Worm (Caenorhabditis elegans) whole organism, L2 larva: ENCODE measurements around the gene ctl-3.
A peak's percentile ranks its signal among the peaks of the same experiment; 100 is the strongest.

Experiments used
- C34F6.9 ChIP-seq: fragments of 150-350 bp; optimal IDR thresholded peaks from 2 replicates; lab custom pipeline; 2014; ENCODE audit warnings: missing biosample characterization, missing genetic modification characterization
- F13H6.1 ChIP-seq: sonication (generic microtip); optimal IDR thresholded peaks from 2 replicates; lab custom pipeline; 2016; ENCODE audit warnings: missing genetic modification characterization, missing compliant biosample characterization
- R02D3.7 ChIP-seq: fragments of 150-350 bp; optimal IDR thresholded peaks from 2 replicates; lab custom pipeline; 2014; ENCODE audit warnings: missing biosample characterization, missing genetic modification characterization
- ZK546.5 ChIP-seq: sonication (generic microtip); optimal IDR thresholded peaks from 2 replicates; lab custom pipeline; 2017; ENCODE audit warnings: missing biosample characterization, missing genetic modification characterization
- alr-1 ChIP-seq: fragments of 150-350 bp; optimal IDR thresholded peaks from 2 replicates; lab custom pipeline; 2014; ENCODE audit warnings: missing biosample characterization, missing genetic modification characterization
- aly-2 ChIP-seq: fragments of 150-350 bp; optimal IDR thresholded peaks from 2 replicates; lab custom pipeline; 2014; ENCODE audit warnings: missing biosample characterization, missing genetic modification characterization
- ama-1 ChIP-seq: fragments of 150-350 bp; optimal IDR thresholded peaks from 2 replicates; lab custom pipeline; 2018; ENCODE audit warnings: inconsistent platforms
- blmp-1 ChIP-seq: sonication (generic microtip); optimal IDR thresholded peaks from 2 replicates; lab custom pipeline; 2017; ENCODE audit warnings: missing genetic modification characterization, mild to moderate bottlenecking, missing compliant biosample characterization, antibody characterized with exemption, moderate library complexity; ENCODE audit not compliant: insufficient read depth
- ceh-16 ChIP-seq: fragments of 150-350 bp; optimal IDR thresholded peaks from 2 replicates; lab custom pipeline; 2014; ENCODE audit warnings: missing biosample characterization, missing genetic modification characterization
- ceh-82 ChIP-seq: fragments of 150-350 bp; optimal IDR thresholded peaks from 2 replicates; lab custom pipeline; 2014; ENCODE audit warnings: missing biosample characterization, missing genetic modification characterization
- crh-2 ChIP-seq: sonication (generic microtip); optimal IDR thresholded peaks from 2 replicates; lab custom pipeline; 2017; ENCODE audit warnings: missing biosample characterization, missing genetic modification characterization
- dmd-4 ChIP-seq: sonication (generic microtip); optimal IDR thresholded peaks from 2 replicates; lab custom pipeline; 2017; ENCODE audit warnings: missing biosample characterization, missing genetic modification characterization
- egl-27 ChIP-seq: sonication (generic microtip); optimal IDR thresholded peaks from 3 replicates; lab custom pipeline; 2017; ENCODE audit warnings: missing biosample characterization, missing genetic modification reagents, missing genetic modification characterization
- elt-1 ChIP-seq: fragments of 150-350 bp; optimal IDR thresholded peaks from 2 replicates; lab custom pipeline; 2014; ENCODE audit warnings: missing biosample characterization, missing genetic modification characterization
- elt-3 ChIP-seq: sonication (generic microtip); optimal IDR thresholded peaks from 2 replicates; lab custom pipeline; 2017; ENCODE audit warnings: missing biosample characterization, missing genetic modification characterization
- fos-1 ChIP-seq: fragments of 150-350 bp; optimal IDR thresholded peaks from 2 replicates; lab custom pipeline; 2014; ENCODE audit warnings: missing biosample characterization, missing genetic modification characterization
- gmeb-1 ChIP-seq: fragments of 150-350 bp; optimal IDR thresholded peaks from 2 replicates; lab custom pipeline; 2014; ENCODE audit warnings: missing biosample characterization, missing genetic modification characterization
- lin-11 ChIP-seq: fragments of 150-350 bp; sonication (generic microtip); optimal IDR thresholded peaks from 2 replicates; lab custom pipeline; 2014; ENCODE audit warnings: missing biosample characterization, missing genetic modification characterization, inconsistent platforms, mixed read lengths
- lin-13 ChIP-seq: fragments of 150-350 bp; optimal IDR thresholded peaks from 2 replicates; lab custom pipeline; 2014; ENCODE audit warnings: missing biosample characterization, missing genetic modification reagents, missing genetic modification characterization
- lin-39 ChIP-seq: fragments of 150-350 bp; optimal IDR thresholded peaks from 2 replicates; lab custom pipeline; 2014; ENCODE audit warnings: missing biosample characterization, missing genetic modification reagents, missing genetic modification characterization
- lsy-2 ChIP-seq, 2 experiments: fragments of 150-350 bp in 1 of 2; sonication (generic microtip) in 1 of 2; optimal IDR thresholded peaks; 2 replicates each; lab custom pipeline; 2014 to 2017; ENCODE audit warnings: missing biosample characterization in 2 of 2, missing genetic modification characterization in 2 of 2
- mab-5 ChIP-seq: fragments of 150-350 bp; optimal IDR thresholded peaks from 2 replicates; lab custom pipeline; 2014; ENCODE audit warnings: missing biosample characterization, missing genetic modification characterization
- mbf-1 ChIP-seq: sonication (generic microtip); optimal IDR thresholded peaks from 2 replicates; lab custom pipeline; 2017; ENCODE audit warnings: missing biosample characterization, missing genetic modification characterization
- mdl-1 ChIP-seq, 2 experiments: fragments of 150-350 bp in 1 of 2; sonication (generic microtip) in 1 of 2; optimal IDR thresholded peaks; 2 replicates each; lab custom pipeline; 2017; ENCODE audit warnings: missing biosample characterization in 2 of 2, missing genetic modification characterization in 2 of 2
- nhr-10 ChIP-seq: sonication (generic microtip); optimal IDR thresholded peaks from 2 replicates; lab custom pipeline; 2017; ENCODE audit warnings: missing biosample characterization, missing genetic modification characterization
- nhr-12 ChIP-seq: fragments of 150-350 bp; optimal IDR thresholded peaks from 2 replicates; lab custom pipeline; 2014; ENCODE audit warnings: missing biosample characterization, missing genetic modification characterization
- nhr-129 ChIP-seq: fragments of 150-350 bp; optimal IDR thresholded peaks from 2 replicates; lab custom pipeline; 2014; ENCODE audit warnings: missing biosample characterization, missing genetic modification characterization
- nhr-21 ChIP-seq: fragments of 150-350 bp; optimal IDR thresholded peaks from 2 replicates; lab custom pipeline; 2014; ENCODE audit warnings: missing biosample characterization, missing genetic modification characterization
- nhr-23 ChIP-seq: fragments of 150-350 bp; optimal IDR thresholded peaks from 2 replicates; lab custom pipeline; 2014; ENCODE audit warnings: missing biosample characterization, missing genetic modification reagents, missing genetic modification characterization
- nhr-237 ChIP-seq: fragments of 150-350 bp; optimal IDR thresholded peaks from 2 replicates; lab custom pipeline; 2014; ENCODE audit warnings: missing biosample characterization, missing genetic modification characterization
- nhr-25 ChIP-seq: fragments of 150-350 bp; sonication (generic microtip); optimal IDR thresholded peaks from 3 replicates; lab custom pipeline; 2014; ENCODE audit warnings: missing biosample characterization, missing genetic modification characterization
- nhr-6 ChIP-seq: fragments of 150-350 bp; optimal IDR thresholded peaks from 2 replicates; lab custom pipeline; 2014; ENCODE audit warnings: missing biosample characterization, missing genetic modification characterization
- peb-1 ChIP-seq: fragments of 150-350 bp; optimal IDR thresholded peaks from 2 replicates; lab custom pipeline; 2014; ENCODE audit warnings: missing biosample characterization, missing genetic modification characterization
- sem-4 ChIP-seq: fragments of 150-350 bp; optimal IDR thresholded peaks from 2 replicates; lab custom pipeline; 2014; ENCODE audit warnings: missing biosample characterization, missing genetic modification reagents, missing genetic modification characterization
- skn-1 ChIP-seq: sonication (generic microtip); optimal IDR thresholded peaks from 2 replicates; lab custom pipeline; 2017; ENCODE audit warnings: missing biosample characterization, missing genetic modification characterization
- sma-3 ChIP-seq: sonication (generic microtip); optimal IDR thresholded peaks from 2 replicates; lab custom pipeline; 2016; ENCODE audit warnings: missing genetic modification reagents, missing genetic modification characterization, missing compliant biosample characterization
- sma-9 ChIP-seq, 2 experiments: fragments of 150-350 bp in 1 of 2; sonication (generic microtip) in 1 of 2; optimal IDR thresholded peaks; 2 replicates each; lab custom pipeline; 2014 to 2016; ENCODE audit warnings: missing genetic modification characterization in 2 of 2, mild to moderate bottlenecking in 1 of 2, missing biosample characterization in 1 of 2, missing compliant biosample characterization in 1 of 2, missing genetic modification reagents in 1 of 2, moderate library complexity in 1 of 2
- snpc-4 ChIP-seq: fragments of 150-350 bp; optimal IDR thresholded peaks from 2 replicates; lab custom pipeline; 2014; ENCODE audit warnings: missing biosample characterization, missing genetic modification characterization
- unc-39 ChIP-seq: fragments of 150-350 bp; optimal IDR thresholded peaks from 2 replicates; lab custom pipeline; 2014; ENCODE audit warnings: missing biosample characterization, missing genetic modification characterization
- unc-55 ChIP-seq: fragments of 150-350 bp; sonication (generic microtip); optimal IDR thresholded peaks from 3 replicates; lab custom pipeline; 2014; ENCODE audit warnings: missing biosample characterization, missing genetic modification reagents, missing genetic modification characterization
- unc-62 ChIP-seq: fragments of 150-350 bp; optimal IDR thresholded peaks from 2 replicates; lab custom pipeline; 2014; ENCODE audit warnings: missing biosample characterization, missing genetic modification reagents, missing genetic modification characterization
- zag-1 ChIP-seq: fragments of 150-350 bp; optimal IDR thresholded peaks from 2 replicates; lab custom pipeline; 2014; ENCODE audit warnings: missing biosample characterization, missing genetic modification characterization
- ztf-1 ChIP-seq: fragments of 200-800 bp; sonication (Bioruptor generic); conservative IDR thresholded peaks from 2 replicates; pipeline ENCODE4 v1.3.6; 2022; ENCODE audit warnings: missing genetic modification characterization, missing compliant biosample characterization
- ztf-11 ChIP-seq: sonication (generic microtip); optimal IDR thresholded peaks from 2 replicates; lab custom pipeline; 2017; ENCODE audit warnings: missing biosample characterization, missing genetic modification characterization
- ztf-4 ChIP-seq: fragments of 150-350 bp; optimal IDR thresholded peaks from 2 replicates; lab custom pipeline; 2014; ENCODE audit warnings: missing biosample characterization, missing genetic modification characterization

Gene ctl-3

DNA sequence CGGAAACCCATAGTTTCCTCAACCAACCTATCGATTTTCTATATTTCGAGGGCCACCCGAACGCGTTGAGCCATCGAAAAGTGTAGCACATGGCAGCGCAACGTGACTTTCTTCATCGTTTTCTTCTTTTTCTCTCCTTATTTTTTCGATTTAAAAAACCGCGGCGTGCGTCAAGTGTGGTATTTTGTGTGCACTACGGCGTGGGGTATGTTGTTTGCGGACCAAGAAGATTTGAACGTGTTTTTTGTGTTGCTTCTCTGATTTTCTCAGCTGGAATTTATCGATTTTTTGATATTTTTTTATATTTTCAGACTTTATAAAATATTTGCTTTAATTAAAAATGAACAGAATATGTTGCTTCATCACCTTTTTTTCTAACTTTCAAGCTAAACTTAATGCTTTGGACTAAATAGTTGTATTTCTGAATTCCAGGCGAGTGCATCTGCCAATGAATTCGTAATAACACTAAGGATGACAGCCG lies 47.4 kb upstream of the ctl-3 start, which contains the start of the genes agl-1 and pfs-2 (continued):
- TF ChIP-seq unc-55 (GFP tag; lab: Kevin White, UChicago) = peak; percentile 84
- peak; percentile 51 to 75 for TF ChIP-seq mdl-1 (tag; optimal IDR thresholded peaks at IDR 0.05; lab: Kevin White, UChicago)
- TF ChIP-seq ztf-1 (GFP tag; lab: Robert Waterston, UW) = no peak
- TF ChIP-seq nhr-12 (tag; lab: Kevin White, UChicago) = no peak
- peak; percentile 53 for TF ChIP-seq mab-5 (tag; lab: Kevin White, UChicago)
- TF ChIP-seq lin-13 (GFP tag; lab: Kevin White, UChicago) = peak; percentile 77

DNA sequence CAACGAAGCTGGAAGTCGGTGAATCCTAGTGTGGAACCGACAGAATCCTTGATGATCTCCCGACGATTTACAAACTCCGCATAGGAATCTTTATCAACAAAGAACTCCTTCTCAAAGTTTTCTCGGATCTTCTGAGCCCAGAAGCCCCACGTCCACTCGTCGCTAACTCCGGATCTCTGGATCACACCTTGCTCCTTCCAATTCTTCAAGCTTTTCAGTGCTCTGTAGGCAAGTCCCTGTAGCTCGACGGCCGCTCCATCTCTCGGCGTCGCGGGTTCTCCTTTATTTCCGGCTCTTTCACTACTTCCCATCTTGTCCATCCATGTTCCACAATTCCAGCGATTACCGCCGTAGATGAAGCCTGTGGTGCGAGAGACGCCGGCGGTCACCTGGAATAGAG lies 40.8 kb upstream of the ctl-3 start:
- TF ChIP-seq egl-27 (tag; lab: Kevin White, UChicago) (no peak), ama-1 (no peak), fos-1 (tag; lab: Kevin White, UChicago) (no peak), sma-9 (GFP tag; optimal IDR thresholded peaks at IDR 0.05; lab: Kevin White, UChicago) (no peak), sma-9 (tag; optimal IDR thresholded peaks at IDR 0.05; lab: Kevin White, UChicago) (no peak), ceh-16 (tag; lab: Kevin White, UChicago) (no peak), ztf-11 (tag; lab: Kevin White, UChicago) (no peak), unc-62 (no peak), crh-2 (tag; lab: Kevin White, UChicago) (no peak), peb-1 (tag; lab: Kevin White, UChicago) (no peak)

DNA sequence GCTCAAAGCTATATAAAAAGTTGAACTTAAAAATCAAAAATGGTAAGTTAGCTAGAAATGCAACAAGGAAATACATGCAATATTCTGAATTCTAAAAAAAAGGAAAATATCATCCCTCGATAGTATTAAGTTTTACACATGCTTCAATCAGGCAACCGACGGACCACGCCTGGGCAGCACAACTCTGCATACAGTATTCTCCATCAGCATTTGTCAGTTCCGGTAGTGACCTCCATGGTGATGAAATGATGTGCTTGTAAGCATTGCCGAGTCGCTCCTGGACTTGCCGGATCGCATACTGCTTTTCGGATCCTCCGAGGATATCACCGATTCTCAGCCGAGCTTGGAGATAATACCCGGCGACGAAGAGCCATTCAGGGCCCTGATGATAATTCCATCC lies 40.2 kb upstream of the ctl-3 start:
- TF ChIP-seq lsy-2 (tag; optimal IDR thresholded peaks at IDR 0.05; lab: Kevin White, UChicago) = peak in 1 of 2 experiments; percentile 15
- TF ChIP-seq ceh-16 (tag; lab: Kevin White, UChicago) = no peak

DNA sequence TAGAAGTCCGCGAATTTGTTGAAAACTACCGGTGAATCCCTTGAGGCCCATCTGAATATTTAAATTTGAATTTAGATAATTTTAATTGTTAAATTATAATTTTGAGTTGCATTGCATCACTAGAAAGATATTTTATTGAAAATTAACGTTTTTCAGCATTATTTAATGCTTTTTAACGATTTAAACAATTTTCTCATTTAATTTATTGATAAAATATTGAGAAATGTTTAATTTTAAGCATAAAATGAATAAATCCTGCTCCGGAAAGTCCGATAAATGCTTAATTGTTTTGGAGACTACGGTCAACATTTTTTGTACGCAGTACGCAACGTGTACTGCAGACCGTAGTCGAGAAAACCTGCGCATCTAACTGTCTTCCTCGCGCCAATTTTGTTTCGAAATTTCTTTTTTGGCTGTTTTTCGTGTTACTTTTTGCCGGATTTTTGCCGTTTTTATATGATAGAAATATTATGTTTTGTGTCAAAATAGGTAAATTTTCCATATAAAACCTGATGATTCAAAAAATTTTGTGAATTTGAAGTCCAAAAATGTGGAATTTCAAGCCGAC lies 38.9 kb upstream of the ctl-3 start, which contains the start of the genes Y54G11A.17, lin-7 and elof-1:
Y54G11A.17 (minus strand) TSS at position 51 of the 568 bp plus-strand sequence.
lin-7 (minus strand) TSS at position 51 of the 568 bp plus-strand sequence.
elof-1 (plus strand) TSS at position 383 of the 568 bp plus-strand sequence.
- TF ChIP-seq sma-3 (peak; percentile 83), fos-1 (tag; lab: Kevin White, UChicago) (peak; percentile 76), nhr-25 (tag; lab: Kevin White, UChicago) (peak; percentile 70), lin-13 (GFP tag; lab: Kevin White, UChicago) (peak; percentile 87), snpc-4 (tag; lab: Kevin White, UChicago) (peak; percentile 86), blmp-1 (peak; percentile 14), mdl-1 (tag; optimal IDR thresholded peaks at IDR 0.05; lab: Kevin White, UChicago) (peak in 1 of 2 experiments; percentile 30), lin-11 (peak; percentile 95), R02D3.7 (tag; lab: Kevin White, UChicago) (no peak), ZK546.5 (peak; percentile 94), ztf-1 (GFP tag; lab: Robert Waterston, UW) (no peak), C34F6.9 (tag; lab: Kevin White, UChicago) (peak; percentile 96), ceh-16 (tag; lab: Kevin White, UChicago) (no peak), mbf-1 (tag; lab: Kevin White, UChicago) (no peak), unc-39 (no peak), gmeb-1 (peak; percentile 80), F13H6.1 (tag; lab: Kevin White, UChicago) (peak; percentile 66), aly-2 (tag; lab: Kevin White, UChicago) (no peak), egl-27 (tag; lab: Kevin White, UChicago) (peak; percentile 68), zag-1 (tag; lab: Kevin White, UChicago) (peak; percentile 48), unc-62 (no peak), elt-3 (tag; lab: Kevin White, UChicago) (no peak), ztf-4 (tag; lab: Kevin White, UChicago) (peak; percentile 70), dmd-4 (no peak), mab-5 (tag; lab: Kevin White, UChicago) (peak; percentile 36), nhr-237 (tag; lab: Kevin White, UChicago) (no peak), elt-1 (tag; lab: Kevin White, UChicago) (no peak), alr-1 (no peak), sem-4 (peak; percentile 54), ztf-11 (tag; lab: Kevin White, UChicago) (no peak), ama-1 (peak; percentile 89), lsy-2 (tag; optimal IDR thresholded peaks at IDR 0.05; lab: Kevin White, UChicago) (peak; percentile 99 to 100), nhr-129 (tag; lab: Kevin White, UChicago) (peak; percentile 94), lin-39 (no peak), nhr-23 (tag; lab: Kevin White, UChicago) (no peak), nhr-21 (peak; percentile 78), sma-9 (GFP tag; optimal IDR thresholded peaks at IDR 0.05; lab: Kevin White, UChicago) (peak; percentile 64), sma-9 (tag; optimal IDR thresholded peaks at IDR 0.05; lab: Kevin White, UChicago) (no peak), ceh-82 (tag; lab: Kevin White, UChicago) (peak; percentile 12), nhr-10 (no peak), skn-1 (peak; percentile 3), nhr-6 (tag; lab: Kevin White, UChicago) (peak; percentile 61), crh-2 (tag; lab: Kevin White, UChicago) (peak; percentile 91)
